Fruit fly (Drosophila melanogaster): ENCODE data around the gene FIG4.

DNA sequence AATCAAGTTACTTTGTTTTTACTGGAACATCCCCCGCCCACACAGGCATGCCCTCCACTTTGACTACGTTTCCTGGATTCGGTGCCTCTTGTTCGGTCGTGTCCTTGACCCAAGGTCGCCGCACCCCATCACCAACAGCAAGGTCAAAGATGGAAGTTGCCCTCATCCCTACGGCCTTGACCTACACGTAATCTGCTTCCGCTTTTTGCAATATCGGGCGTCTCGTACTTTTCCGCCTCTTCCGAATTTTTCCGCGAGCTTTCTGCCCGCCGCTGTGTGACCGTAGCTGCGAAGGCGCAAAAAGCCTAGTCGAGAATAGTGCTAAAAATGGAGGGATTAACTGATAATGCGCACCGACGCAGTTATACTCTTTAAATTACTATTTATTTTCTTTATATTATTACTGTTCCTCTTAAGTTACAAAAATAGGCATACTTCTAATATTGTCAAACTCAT, 8.4 kb upstream of the FIG4 start, which contains the start of gene Gs1l:
- no peak for TF ChIP-seq CTCF (optimal IDR thresholded peaks at IDR 0.05)
- TF ChIP-seq CG8478 (optimal IDR thresholded peaks at IDR 0.05): no peak
